Worm (Caenorhabditis elegans): ENCODE measurements around the gene clc-6.

ce11 chrV:11245029-11245428 lies 49.0 kb upstream of the clc-6 start:
- TF ChIP-seq K09A11.1 (tag; optimal IDR thresholded peaks at IDR 0.05; ENCODE audit: insufficient read depth), result no peak
- TF ChIP-seq fkh-10 (GFP tag; optimal IDR thresholded peaks at IDR 0.05), result no peak
- TF ChIP-seq unc-55 (GFP tag; optimal IDR thresholded peaks at IDR 0.05), result no peak
- TF ChIP-seq ceh-2 (tag; optimal IDR thresholded peaks at IDR 0.05), result no peak
- no peak for TF ChIP-seq unc-86 (tag; optimal IDR thresholded peaks at IDR 0.05)
- no peak for TF ChIP-seq tbx-2 (tag; optimal IDR thresholded peaks at IDR 0.05)
- no peak for TF ChIP-seq lin-11 (tag; optimal IDR thresholded peaks at IDR 0.05)
- TF ChIP-seq F13H6.1 (tag; optimal IDR thresholded peaks at IDR 0.05), result no peak
- TF ChIP-seq pha-4 (tag; optimal IDR thresholded peaks at IDR 0.05), result no peak
- no peak for TF ChIP-seq eyg-1 (tag; optimal IDR thresholded peaks at IDR 0.05)
- TF ChIP-seq Y22D7AL.16 (tag; optimal IDR thresholded peaks at IDR 0.05), result no peak
- no peak for TF ChIP-seq elt-2 (tag; optimal IDR thresholded peaks at IDR 0.05)
- no peak for TF ChIP-seq ceh-45 (GFP tag; IDR thresholded peaks at IDR 0.05)
